Worm (Caenorhabditis elegans): Measurements from ENCODE around the gene gbb-1.

gbb-1 gene

DNA sequence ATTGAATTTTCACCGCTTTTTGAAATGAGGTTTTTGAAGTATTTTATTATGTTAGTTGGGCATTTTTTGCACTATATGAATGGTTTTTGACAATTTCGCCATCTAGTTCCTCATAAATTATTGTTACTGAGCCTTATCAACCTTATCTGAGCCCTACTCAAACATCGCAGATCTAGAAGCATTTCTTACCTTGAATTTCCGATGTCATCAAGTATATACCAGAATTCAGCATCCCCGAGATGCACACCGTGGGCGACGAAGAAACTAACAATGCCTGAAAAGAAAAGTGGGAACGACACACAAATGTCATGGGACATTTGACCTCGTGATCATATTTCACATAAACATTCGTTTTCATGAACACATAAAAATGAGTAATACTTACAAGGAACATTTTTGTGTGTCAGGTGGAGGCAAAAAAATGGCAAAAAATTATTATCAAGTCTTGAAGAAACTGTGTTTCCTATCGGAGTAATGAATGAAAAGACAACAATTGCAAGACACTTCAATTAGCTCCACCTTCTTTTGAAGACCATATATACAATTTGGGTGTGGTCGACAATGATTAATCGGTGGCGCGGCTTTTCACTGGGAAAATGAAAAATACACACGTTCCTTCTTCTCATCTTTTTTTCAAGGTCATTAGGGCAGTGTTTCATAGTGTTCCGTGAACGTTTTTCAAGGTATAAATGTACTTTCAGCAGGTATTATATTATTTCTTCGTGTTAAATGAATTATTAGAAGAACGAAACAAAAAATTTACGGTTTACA, 14.7 kb downstream of the gbb-1 start (continued):
- TF ChIP-seq cebp-1 (GFP tag; IDR thresholded peaks at IDR 0.05) (no peak), cebp-1 (tag; optimal IDR thresholded peaks at IDR 0.05) (peak; percentile 53), egl-44 (GFP tag; IDR thresholded peaks at IDR 0.05) (no peak), lsy-27 (tag; optimal IDR thresholded peaks at IDR 0.05; ENCODE audit: borderline replicate concordance, insufficient read depth) (no peak), T07F8.4 (tag; optimal IDR thresholded peaks at IDR 0.05) (no peak), somi-1 (GFP tag; optimal IDR thresholded peaks at IDR 0.05) (no peak), C17E4.6 (GFP tag; IDR thresholded peaks at IDR 0.05) (no peak), nhr-80 (tag; optimal IDR thresholded peaks at IDR 0.05) (peak; percentile 43), ekl-4 (GFP tag; IDR thresholded peaks at IDR 0.05) (peak; percentile 56), hmg-1.2 (GFP tag; IDR thresholded peaks at IDR 0.05) (no peak), F57C9.4 (tag; optimal IDR thresholded peaks at IDR 0.05) (no peak), lin-26 (GFP tag; IDR thresholded peaks at IDR 0.05) (no peak; the same call in 1 of the 2 replicates), hrde-1 (tag; optimal IDR thresholded peaks at IDR 0.05; ENCODE audit: borderline replicate concordance) (no peak), ZK185.1 (tag; optimal IDR thresholded peaks at IDR 0.05; ENCODE audit: poor library complexity, severe bottlenecking) (peak; percentile 37), lin-40 (tag; optimal IDR thresholded peaks at IDR 0.05) (peak; percentile 32), nhr-27 (tag; optimal IDR thresholded peaks at IDR 0.05) (no peak), nfya-1 (tag; optimal IDR thresholded peaks at IDR 0.05; ENCODE audit: borderline replicate concordance, insufficient read depth) (no peak), lsl-1 (GFP tag; optimal IDR thresholded peaks at IDR 0.05) (no peak), efl-1 (GFP tag; optimal IDR thresholded peaks at IDR 0.05) (no peak), ztf-22 (GFP tag; optimal IDR thresholded peaks at IDR 0.05) (no peak), mel-28 (tag; optimal IDR thresholded peaks at IDR 0.05; ENCODE audit: borderline replicate concordance) (no peak), F37B4.10 (GFP tag; IDR thresholded peaks at IDR 0.05) (no peak), nfyb-1 (GFP tag; IDR thresholded peaks at IDR 0.05) (peak; percentile 57; the same call in 1 of the 2 replicates), bed-1 (GFP tag; IDR thresholded peaks at IDR 0.05) (no peak), ccch-3 (GFP tag; optimal IDR thresholded peaks at IDR 0.05) (no peak), ceh-27 (GFP tag; optimal IDR thresholded peaks at IDR 0.05) (peak; percentile 12), madf-8 (GFP tag; conservative IDR thresholded peaks at IDR 0.05) (no peak), madf-3 (GFP tag; IDR thresholded peaks at IDR 0.05) (0 out of 2 replicates have a peak, but pooled peaks have one; percentile 11), madf-10 (tag; optimal IDR thresholded peaks at IDR 0.05) (peak; percentile 4), cebp-2 (GFP tag; IDR thresholded peaks at IDR 0.05) (no peak), sea-2 (GFP tag; IDR thresholded peaks at IDR 0.05) (no peak), B0019.2 (GFP tag; conservative IDR thresholded peaks at IDR 0.05) (no peak)

DNA sequence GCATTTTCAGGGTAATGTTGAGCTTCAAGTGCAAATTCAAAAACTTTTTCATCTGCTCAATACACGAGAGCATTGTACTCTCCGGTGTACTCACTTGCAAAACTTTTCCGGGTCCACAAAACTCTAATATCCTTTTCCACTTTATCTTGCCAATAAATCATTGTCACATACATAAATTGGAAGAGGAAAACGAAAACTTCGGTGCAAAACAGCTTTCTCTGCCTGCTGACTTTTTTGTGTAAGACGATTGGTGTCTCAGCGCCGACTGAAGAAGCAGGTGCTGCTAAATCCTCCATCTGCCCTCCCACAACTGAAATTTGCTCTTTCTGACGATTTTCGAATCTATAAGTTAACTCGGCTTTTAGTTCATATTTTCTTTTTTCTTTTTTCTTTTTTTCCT, 17.7 kb downstream of the gbb-1 start:
- TF ChIP-seq nhr-90 (tag; optimal IDR thresholded peaks at IDR 0.05): no peak
- TF ChIP-seq chd-7 (tag; optimal IDR thresholded peaks at IDR 0.05): no peak
- TF ChIP-seq dpff-1 (tag; optimal IDR thresholded peaks at IDR 0.05): no peak
- no peak for TF ChIP-seq rcor-1 (GFP tag; IDR thresholded peaks at IDR 0.05)
- no peak for TF ChIP-seq mxl-1 (tag; optimal IDR thresholded peaks at IDR 0.05)
- no peak for TF ChIP-seq aptf-3 (GFP tag; IDR thresholded peaks at IDR 0.05)
- TF ChIP-seq hmg-1.2 (GFP tag; IDR thresholded peaks at IDR 0.05): no peak
- TF ChIP-seq tbp1 (GFP tag; optimal IDR thresholded peaks at IDR 0.05): no peak
- no peak for TF ChIP-seq hlh-12 (tag; optimal IDR thresholded peaks at IDR 0.05)
- TF ChIP-seq B0035.1 (tag; optimal IDR thresholded peaks at IDR 0.05): no peak
